Worm (Caenorhabditis elegans): Measurements from ENCODE around the gene C15B12.1.

ce11 chrX:6499736-6500135, 23.1 kb downstream of the C15B12.1 start, which contains the start of gene actl-1:
- TF ChIP-seq efl-1 (GFP tag; optimal IDR thresholded peaks at IDR 0.05) (no peak), mcd-1 (GFP tag; IDR thresholded peaks at IDR 0.05) (no peak), F57C9.4 (tag; optimal IDR thresholded peaks at IDR 0.05) (no peak), F10E7.11 (tag; optimal IDR thresholded peaks at IDR 0.05) (no peak), unc-62 (GFP tag; optimal IDR thresholded peaks at IDR 0.05) (no peak), ama-1 (optimal IDR thresholded peaks at IDR 0.05) (no peak), ama-1 (GFP tag; optimal IDR thresholded peaks at IDR 0.05) (no peak), B0336.3 (GFP tag; IDR thresholded peaks at IDR 0.05) (no peak), akir-1 (GFP tag; optimal IDR thresholded peaks at IDR 0.05) (no peak), unc-130 (GFP tag; optimal IDR thresholded peaks at IDR 0.05) (no peak)

Data from whole organism, young adult.